Fruit fly (Drosophila melanogaster) whole organism, prepupa: ENCODE measurements around the gene Polr2B.

Source experiments
- CG10631 ChIP-seq: fragments of 200-800 bp; sonication (Bioruptor generic); optimal IDR thresholded peaks from 2 replicates; lab custom pipeline; 2016; ENCODE audit warnings: missing biosample characterization, missing genetic modification characterization
- CG11294 ChIP-seq: fragments of 200-800 bp; sonication (Bioruptor generic); IDR thresholded peaks from 2 replicates; pipeline ENCODE4 v1.3.6; 2022; ENCODE audit warnings: missing biosample characterization, missing genetic modification characterization
- CG11902 ChIP-seq: fragments of 200-800 bp; sonication (Bioruptor generic); optimal IDR thresholded peaks from 3 replicates; lab custom pipeline; 2016; ENCODE audit warnings: missing biosample characterization, missing genetic modification characterization
- CG15336 ChIP-seq: fragments of 200-800 bp; sonication (Bioruptor generic); IDR thresholded peaks from 2 replicates; pipeline ENCODE4 v1.3.6; 2022; ENCODE audit warnings: missing biosample characterization, missing genetic modification characterization
- CG1621 ChIP-seq: fragments of 200-800 bp; sonication (Bioruptor generic); optimal IDR thresholded peaks from 3 replicates; lab custom pipeline; 2018; ENCODE audit warnings: missing biosample characterization, mild to moderate bottlenecking, missing genetic modification characterization
- CG16779 ChIP-seq: fragments of 200-800 bp; sonication (Bioruptor generic); optimal IDR thresholded peaks from 3 replicates; lab custom pipeline; 2017; ENCODE audit warnings: missing biosample characterization, mild to moderate bottlenecking, missing genetic modification characterization
- CG31627 ChIP-seq: fragments of 200-800 bp; sonication (Bioruptor generic); optimal IDR thresholded peaks from 3 replicates; lab custom pipeline; 2016; ENCODE audit warnings: missing biosample characterization, missing genetic modification characterization
- CG32006 ChIP-seq: fragments of 200-800 bp; sonication (Bioruptor generic); optimal IDR thresholded peaks from 3 replicates; lab custom pipeline; 2017; ENCODE audit warnings: missing biosample characterization, mild to moderate bottlenecking, missing genetic modification characterization
- CG6163 ChIP-seq: fragments of 200-800 bp; sonication (Bioruptor generic); IDR thresholded peaks from 3 replicates; pipeline ENCODE4 v1.3.6; 2022; ENCODE audit warnings: missing biosample characterization, missing genetic modification characterization
- CG6276 ChIP-seq: fragments of 200-800 bp; sonication (Bioruptor generic); optimal IDR thresholded peaks from 2 replicates; lab custom pipeline; 2017; ENCODE audit warnings: missing biosample characterization, mild to moderate bottlenecking, missing genetic modification characterization
- CG7368 ChIP-seq: fragments of 200-800 bp; sonication (Bioruptor generic); optimal IDR thresholded peaks from 3 replicates; lab custom pipeline; 2016; ENCODE audit warnings: missing biosample characterization, missing genetic modification characterization
- CG8119 ChIP-seq: fragments of 200-800 bp; sonication (Bioruptor generic); IDR thresholded peaks from 3 replicates; pipeline ENCODE4 v1.3.6; 2022; ENCODE audit warnings: missing biosample characterization, missing genetic modification characterization
- CG8319 ChIP-seq: fragments of 200-800 bp; sonication (Bioruptor generic); optimal IDR thresholded peaks from 3 replicates; lab custom pipeline; 2016; ENCODE audit warnings: missing biosample characterization, missing genetic modification characterization
- CG9139 ChIP-seq: fragments of 200-800 bp; sonication (Bioruptor generic); optimal IDR thresholded peaks from 3 replicates; lab custom pipeline; 2017; ENCODE audit warnings: missing biosample characterization, mild to moderate bottlenecking, missing genetic modification characterization
- Ets21C ChIP-seq: fragments of 200-800 bp; sonication (Bioruptor generic); optimal IDR thresholded peaks from 3 replicates; lab custom pipeline; 2016; ENCODE audit warnings: missing biosample characterization, missing genetic modification characterization
- Gug ChIP-seq: fragments of 200-800 bp; sonication (Bioruptor generic); IDR thresholded peaks from 2 replicates; pipeline ENCODE4 v1.3.6; 2022; ENCODE audit warnings: missing biosample characterization, missing genetic modification characterization
- Hr4 ChIP-seq: fragments of 200-800 bp; sonication (Bioruptor generic); optimal IDR thresholded peaks from 3 replicates; lab custom pipeline; 2016; ENCODE audit warnings: missing biosample characterization, missing genetic modification characterization
- Lpt ChIP-seq: fragments of 200-800 bp; sonication (Bioruptor generic); optimal IDR thresholded peaks from 3 replicates; lab custom pipeline; 2016; ENCODE audit warnings: missing biosample characterization, missing genetic modification characterization
- Smox ChIP-seq: fragments of 200-800 bp; sonication (Bioruptor generic); optimal IDR thresholded peaks from 3 replicates; lab custom pipeline; 2016; ENCODE audit warnings: missing biosample characterization, missing genetic modification characterization
- Sox14 ChIP-seq: fragments of 200-800 bp; sonication (Bioruptor generic); optimal IDR thresholded peaks from 3 replicates; lab custom pipeline; 2016; ENCODE audit warnings: missing biosample characterization, missing genetic modification characterization
- Sox15 ChIP-seq: fragments of 200-800 bp; sonication (Bioruptor generic); optimal IDR thresholded peaks from 3 replicates; lab custom pipeline; 2016; ENCODE audit warnings: missing biosample characterization, missing genetic modification characterization
- achi ChIP-seq: fragments of 200-800 bp; sonication (Bioruptor generic); optimal IDR thresholded peaks from 3 replicates; lab custom pipeline; 2016; ENCODE audit warnings: missing biosample characterization, missing genetic modification characterization
- acj6 ChIP-seq: fragments of 200-800 bp; sonication (Bioruptor generic); optimal IDR thresholded peaks from 3 replicates; lab custom pipeline; 2016; ENCODE audit warnings: missing biosample characterization, missing genetic modification characterization
- cyc ChIP-seq: fragments of 200-800 bp; sonication (Bioruptor generic); optimal IDR thresholded peaks from 3 replicates; lab custom pipeline; 2016; ENCODE audit warnings: missing biosample characterization, missing genetic modification characterization
- dac ChIP-seq: fragments of 200-800 bp; sonication (Bioruptor generic); optimal IDR thresholded peaks from 2 replicates; lab custom pipeline; 2017; ENCODE audit warnings: missing biosample characterization, mild to moderate bottlenecking, missing genetic modification characterization
- eg ChIP-seq: fragments of 200-800 bp; sonication (Bioruptor generic); IDR thresholded peaks from 3 replicates; pipeline ENCODE4 v1.3.6; 2022; ENCODE audit warnings: missing biosample characterization, missing genetic modification characterization
- esn ChIP-seq: fragments of 200-800 bp; sonication (Bioruptor generic); optimal IDR thresholded peaks from 2 replicates; lab custom pipeline; 2016; ENCODE audit warnings: missing biosample characterization, mild to moderate bottlenecking, missing genetic modification characterization, moderate library complexity
- fd59A ChIP-seq: fragments of 200-800 bp; sonication (Bioruptor generic); optimal IDR thresholded peaks from 2 replicates; lab custom pipeline; 2017; ENCODE audit warnings: missing biosample characterization, mild to moderate bottlenecking, missing genetic modification characterization, missing genetic modification reagents
- fd85E ChIP-seq: fragments of 200-800 bp; sonication (Bioruptor generic); optimal IDR thresholded peaks from 3 replicates; lab custom pipeline; 2016; ENCODE audit warnings: missing biosample characterization, missing genetic modification characterization
- fkh ChIP-seq: fragments of 200-800 bp; sonication (Bioruptor generic); optimal IDR thresholded peaks from 3 replicates; lab custom pipeline; 2017; ENCODE audit warnings: missing biosample characterization, mild to moderate bottlenecking, missing genetic modification characterization, moderate library complexity
- lz ChIP-seq: fragments of 200-800 bp; sonication (Bioruptor generic); optimal IDR thresholded peaks from 3 replicates; lab custom pipeline; 2016; ENCODE audit warnings: missing biosample characterization, missing genetic modification characterization
- pdm3 ChIP-seq: fragments of 200-800 bp; sonication (Bioruptor generic); optimal IDR thresholded peaks from 3 replicates; lab custom pipeline; 2016; ENCODE audit warnings: missing biosample characterization, missing genetic modification characterization
- salr ChIP-seq, 2 experiments: fragments of 200-800 bp; sonication (Bioruptor generic); optimal IDR thresholded peaks; 3 replicates each; lab custom pipeline; 2016 to 2018; ENCODE audit warnings: missing biosample characterization in 2 of 2, missing genetic modification characterization in 2 of 2, mild to moderate bottlenecking in 1 of 2
- svp ChIP-seq: fragments of 200-800 bp; sonication (Bioruptor generic); peaks from one replicate; lab custom pipeline; 2016; ENCODE audit warnings: missing biosample characterization, missing genetic modification characterization
- vri ChIP-seq: fragments of 200-800 bp; sonication (Bioruptor generic); optimal IDR thresholded peaks from 3 replicates; lab custom pipeline; 2016; ENCODE audit warnings: missing biosample characterization, mild to moderate bottlenecking, missing genetic modification characterization

Polr2B gene

DNA sequence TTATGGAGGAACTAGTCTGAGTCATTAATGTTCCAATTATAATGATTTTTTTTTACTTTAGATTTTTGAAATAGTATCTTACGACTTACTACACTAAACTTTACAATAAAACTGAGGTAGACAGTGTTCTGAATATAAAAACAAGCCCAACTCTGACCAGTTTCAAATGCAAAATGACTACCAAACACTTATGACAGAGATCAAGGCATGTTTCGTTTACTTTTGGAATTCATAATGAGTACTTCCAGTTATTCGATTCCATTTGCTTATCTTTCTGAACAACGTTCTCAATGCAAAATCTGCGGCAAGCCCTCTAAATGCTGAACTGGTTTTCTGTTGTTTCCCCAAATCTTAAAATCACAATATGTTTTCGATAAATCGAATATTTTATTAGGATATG lies 26.2 kb downstream of the Polr2B start, which contains the start of gene CG14355:
TSS of gene CG14355 (minus strand) at position 101 of the 400 bp plus-strand sequence.
- TF ChIP-seq vri (GFP tag; lab: Kevin White, UChicago) (no peak), dac (GFP tag; lab: Kevin White, UChicago) (no peak), CG1621 (tag; lab: Kevin White, UChicago) (no peak), CG11902 (GFP tag; lab: Kevin White, UChicago) (no peak), Lpt (GFP tag; lab: Kevin White, UChicago) (no peak), CG32006 (no peak), CG9139 (no peak), Smox (GFP tag; lab: Kevin White, UChicago) (no peak)
- TF ChIP-seq, all 60 proteins: peak for 0

DNA sequence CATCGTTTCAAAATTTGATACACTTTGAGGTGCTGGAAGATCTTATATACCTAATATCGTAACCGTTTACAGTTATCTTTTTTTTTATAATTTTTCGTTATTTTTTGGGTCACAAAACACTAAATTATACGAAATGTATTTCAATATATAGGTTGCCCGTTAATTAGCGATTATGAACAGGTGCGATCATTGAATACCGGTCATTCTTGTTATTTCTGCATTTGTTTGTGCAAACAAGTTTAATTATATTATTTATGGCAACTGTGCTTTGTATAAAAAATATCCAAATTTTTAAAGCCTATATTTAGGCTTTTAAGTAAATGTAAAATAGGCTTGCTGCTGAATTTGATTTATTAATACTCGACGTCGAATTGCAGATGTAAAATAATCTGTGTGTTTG lies 27.0 kb downstream of the Polr2B start, which contains the start of gene CG42500:
TSS of gene CG42500 (minus strand) at position 101 of the 400 bp plus-strand sequence.
- TF ChIP-seq lz (GFP tag; lab: Kevin White, UChicago) (no peak), CG10631 (GFP tag; lab: Kevin White, UChicago) (no peak), CG1621 (tag; lab: Kevin White, UChicago) (no peak), Hr4 (no peak), CG15336 (no peak), eg (GFP tag; lab: Robert Waterston, UW) (no peak), svp (no peak), CG6276 (no peak), Ets21C (no peak), dac (GFP tag; lab: Kevin White, UChicago) (no peak)

DNA sequence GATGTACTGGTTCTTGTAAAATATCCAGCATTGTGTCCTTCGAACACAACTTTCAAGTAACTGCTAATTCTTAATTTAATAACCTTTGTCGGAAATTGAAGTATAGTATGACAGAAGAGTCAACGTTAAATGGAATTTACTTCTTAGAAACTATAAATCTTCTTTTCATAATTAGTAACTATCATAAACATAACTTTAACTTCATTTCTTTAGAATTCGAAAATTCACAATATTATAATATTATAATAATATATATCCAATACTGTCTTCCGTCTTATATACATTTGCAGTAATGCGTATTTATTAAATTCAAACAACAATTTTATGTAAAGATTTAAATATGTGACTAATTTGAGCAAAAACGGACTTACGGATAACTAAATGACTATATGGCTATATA lies 28.1 kb downstream of the Polr2B start, which contains the start of gene Recs1:
TSS of gene Recs1 (minus strand) at position 101 of the 400 bp plus-strand sequence.
- TF ChIP-seq Gug (GFP tag; lab: Robert Waterston, UW), result no peak
- no peak for TF ChIP-seq CG16779
- TF ChIP-seq fd59A (GFP tag; lab: Kevin White, UChicago), result no peak
- TF ChIP-seq Smox (GFP tag; lab: Kevin White, UChicago), result no peak
- TF ChIP-seq Sox14 (GFP tag; lab: Kevin White, UChicago), result no peak
- no peak for TF ChIP-seq CG31627 (GFP tag; lab: Kevin White, UChicago)
- TF ChIP-seq Lpt (GFP tag; lab: Kevin White, UChicago), result no peak
- no peak for TF ChIP-seq CG8319 (GFP tag; lab: Kevin White, UChicago)
- TF ChIP-seq pdm3 (GFP tag; lab: Kevin White, UChicago), result no peak
- no peak for TF ChIP-seq CG9139

DNA sequence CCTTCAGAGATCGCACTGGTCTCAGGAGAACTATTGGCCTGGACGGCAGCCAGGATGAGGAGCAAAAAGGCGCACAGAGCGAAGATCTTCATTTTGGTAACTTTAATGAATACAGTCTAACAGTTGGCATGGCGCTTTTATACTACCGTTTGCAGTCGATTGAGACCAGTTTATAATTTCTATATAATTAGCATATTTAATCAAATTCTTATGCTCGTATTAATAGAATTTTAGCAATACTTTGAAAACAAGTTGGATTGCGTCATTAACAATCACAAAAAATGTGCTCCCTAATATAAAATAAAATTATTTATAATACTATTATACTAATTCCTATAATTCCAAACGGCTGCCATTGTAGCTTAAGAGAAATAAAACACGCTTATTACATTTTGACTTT lies 28.8 kb downstream of the Polr2B start, which contains the start of gene CG44215:
TSS of gene CG44215 (minus strand) at position 101 of the 400 bp plus-strand sequence.
- no peak for TF ChIP-seq achi (GFP tag; lab: Kevin White, UChicago)
- TF ChIP-seq CG32006, result no peak
- no peak for TF ChIP-seq CG7368
- no peak for TF ChIP-seq acj6 (GFP tag; lab: Kevin White, UChicago)
- no peak for TF ChIP-seq Sox15 (GFP tag; lab: Kevin White, UChicago)
- no peak for TF ChIP-seq CG11902 (GFP tag; lab: Kevin White, UChicago)
- no peak for TF ChIP-seq CG8119 (GFP tag; lab: Robert Waterston, UW)
- no peak for TF ChIP-seq CG6163
- no peak for TF ChIP-seq salr (GFP tag; optimal IDR thresholded peaks at IDR 0.05; lab: Kevin White, UChicago)
- no peak for TF ChIP-seq fd85E
- no peak for TF ChIP-seq cyc
- no peak for TF ChIP-seq fd59A (GFP tag; lab: Kevin White, UChicago)
- TF ChIP-seq dac (GFP tag; lab: Kevin White, UChicago), result no peak
- no peak for TF ChIP-seq pdm3 (GFP tag; lab: Kevin White, UChicago)
- no peak for TF ChIP-seq CG10631 (GFP tag; lab: Kevin White, UChicago)
- no peak for TF ChIP-seq CG1621 (tag; lab: Kevin White, UChicago)
- TF ChIP-seq esn (GFP tag; lab: Kevin White, UChicago), result no peak
- TF ChIP-seq fkh (GFP tag; lab: Kevin White, UChicago), result no peak
- no peak for TF ChIP-seq CG11294 (GFP tag; lab: Robert Waterston, UW)
